Worm (Caenorhabditis elegans): ENCODE data around the gene enri-1.

ce11 chrII:2304575-2304974, 36.8 kb downstream of the enri-1 start:
- no peak for TF ChIP-seq flt-1 (GFP tag; IDR thresholded peaks at IDR 0.05)
- TF ChIP-seq ref-1 (GFP tag; conservative IDR thresholded peaks at IDR 0.05): no peak
- TF ChIP-seq cog-1 (tag; optimal IDR thresholded peaks at IDR 0.05): no peak
- TF ChIP-seq med-1 (GFP tag; optimal IDR thresholded peaks at IDR 0.05; ENCODE audit: insufficient read depth): no peak
